Fruit fly (Drosophila melanogaster): ENCODE data around the gene CG5180.

DNA sequence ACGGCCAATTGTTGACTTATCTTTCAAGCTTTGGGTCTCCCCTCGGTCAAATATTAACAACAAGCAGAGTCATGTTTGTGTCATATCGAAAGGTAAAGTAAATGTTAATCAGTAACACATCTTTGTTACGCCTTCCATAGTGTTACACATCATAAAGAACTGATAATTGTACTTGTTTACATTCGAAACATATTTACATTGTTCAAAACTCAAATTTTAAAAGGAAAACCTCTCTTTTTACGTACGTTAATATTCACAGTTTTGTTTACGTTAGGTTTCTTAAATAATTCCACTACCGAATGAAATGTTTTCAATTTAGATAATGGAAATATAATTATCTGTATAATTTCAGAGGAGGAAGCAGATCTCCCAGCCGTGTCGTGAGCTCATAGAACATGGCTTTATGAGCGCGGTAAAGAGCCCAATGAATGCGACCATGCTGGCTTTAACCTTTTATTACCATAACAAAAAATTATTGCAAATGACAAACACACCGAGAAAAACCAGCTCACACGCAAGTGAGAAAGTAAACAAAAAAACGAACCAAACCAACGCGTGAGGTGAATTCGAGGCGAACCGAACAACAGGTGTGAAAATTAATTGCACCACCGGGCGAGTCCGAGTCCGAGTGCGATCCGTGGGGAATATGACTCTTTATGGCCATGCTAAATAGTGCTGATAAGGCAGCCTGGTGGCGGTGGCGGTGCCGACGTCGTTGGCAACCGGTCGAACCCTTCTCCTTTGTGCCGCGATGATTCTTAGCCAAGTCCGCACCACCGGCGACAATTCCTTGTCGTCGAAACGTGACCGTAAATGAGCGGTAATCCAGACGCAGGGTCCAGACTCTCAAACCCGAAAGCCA lies 15.2 kb upstream of the CG5180 start:
- TF ChIP-seq pan (optimal IDR thresholded peaks at IDR 0.05): no peak
- no peak for TF ChIP-seq CG8478 (optimal IDR thresholded peaks at IDR 0.05)
- no peak for TF ChIP-seq psq (optimal IDR thresholded peaks at IDR 0.05)
- TF ChIP-seq usp (GFP tag; optimal IDR thresholded peaks at IDR 0.05): no peak
- TF ChIP-seq Dll (optimal IDR thresholded peaks at IDR 0.05): no peak

All from whole organism.